Fruit fly (Drosophila melanogaster) whole organism, embryonic: ENCODE data around the gene CG43078.

Experiments
- ATbp ChIP-seq: fragments of 200-800 bp; sonication (Bioruptor generic); optimal IDR thresholded peaks from 2 replicates; lab custom pipeline; 2017; ENCODE audit warnings: missing biosample characterization, mild to moderate bottlenecking, missing genetic modification characterization, missing genetic modification reagents
- Ada2b ChIP-seq: fragments of 200-800 bp; sonication (Bioruptor generic); IDR thresholded peaks from 2 replicates; pipeline ENCODE4 v1.3.6; 2022; ENCODE audit warnings: missing biosample characterization, missing genetic modification characterization
- Awh ChIP-seq: fragments of 200-800 bp; sonication (Bioruptor generic); IDR thresholded peaks from 2 replicates; pipeline ENCODE4, ENCODE4 v1.3.6; 2022; ENCODE audit warnings: missing biosample characterization, missing genetic modification characterization
- B-H1 ChIP-seq: fragments of 200-800 bp; sonication (Bioruptor generic); IDR thresholded peaks from 3 replicates; pipeline ENCODE4 v1.3.6; 2022; ENCODE audit warnings: missing biosample characterization, missing genetic modification characterization
- CG1024 ChIP-seq: fragments of 200-800 bp; sonication (Bioruptor generic); IDR thresholded peaks from 2 replicates; pipeline ENCODE4 v1.3.6; 2022; ENCODE audit warnings: missing biosample characterization, missing genetic modification characterization
- CG10366 ChIP-seq: fragments of 200-800 bp; sonication (Bioruptor generic); IDR thresholded peaks from 2 replicates; pipeline ENCODE4 v1.3.6; 2022; ENCODE audit warnings: missing biosample characterization, missing genetic modification characterization
- CG11504 ChIP-seq: fragments of 200-800 bp; sonication (Bioruptor generic); optimal IDR thresholded peaks from 3 replicates; lab custom pipeline; 2019; ENCODE audit warnings: missing biosample characterization, mild to moderate bottlenecking, missing genetic modification characterization, moderate library complexity
- CG13296 ChIP-seq: fragments of 200-800 bp; sonication (Bioruptor generic); optimal IDR thresholded peaks from 3 replicates; lab custom pipeline; 2018; ENCODE audit warnings: missing biosample characterization, mild to moderate bottlenecking, missing genetic modification characterization
- CG14014 ChIP-seq: fragments of 200-800 bp; sonication (Bioruptor generic); IDR thresholded peaks from 2 replicates; pipeline ENCODE4 v1.3.6; 2022; ENCODE audit warnings: missing biosample characterization, missing genetic modification characterization
- CG14441 ChIP-seq: fragments of 200-800 bp; sonication (Bioruptor generic); IDR thresholded peaks from 2 replicates; pipeline ENCODE4 v1.3.6; 2022; ENCODE audit warnings: missing biosample characterization, missing genetic modification characterization
- CG14710 ChIP-seq: fragments of 200-800 bp; sonication (Bioruptor generic); optimal IDR thresholded peaks from 3 replicates; lab custom pipeline; 2019; ENCODE audit warnings: missing biosample characterization, mild to moderate bottlenecking, missing genetic modification characterization, moderate library complexity
- CG1603 ChIP-seq: fragments of 200-800 bp; sonication (Bioruptor generic); optimal IDR thresholded peaks from 2 replicates; lab custom pipeline; 2019; ENCODE audit warnings: missing biosample characterization, mild to moderate bottlenecking, missing genetic modification characterization, moderate library complexity
- CG2199 ChIP-seq: fragments of 200-800 bp; sonication (Bioruptor generic); IDR thresholded peaks from 3 replicates; pipeline ENCODE4 v1.3.6; 2022; ENCODE audit warnings: missing biosample characterization, missing genetic modification characterization
- CG3726 ChIP-seq: fragments of 200-800 bp; sonication (Bioruptor generic); IDR thresholded peaks from 3 replicates; pipeline ENCODE4, ENCODE4 v1.3.6; 2022; ENCODE audit warnings: missing biosample characterization, missing genetic modification characterization
- CG7271 ChIP-seq: fragments of 200-800 bp; sonication (Bioruptor generic); optimal IDR thresholded peaks from 2 replicates; lab custom pipeline; 2018; ENCODE audit warnings: missing biosample characterization, mild to moderate bottlenecking, missing genetic modification characterization, moderate library complexity
- CG7745 ChIP-seq: fragments of 200-800 bp; sonication (Bioruptor generic); optimal IDR thresholded peaks from 2 replicates; lab custom pipeline; 2018; ENCODE audit warnings: missing biosample characterization, mild to moderate bottlenecking, missing genetic modification characterization, moderate library complexity
- CG7786 ChIP-seq: fragments of 200-800 bp; sonication (Bioruptor generic); optimal IDR thresholded peaks from 2 replicates; lab custom pipeline; 2016; ENCODE audit warnings: missing biosample characterization, missing genetic modification characterization
- CG7839 ChIP-seq: fragments of 200-800 bp; sonication (Bioruptor generic); optimal IDR thresholded peaks from 3 replicates; lab custom pipeline; 2018; ENCODE audit warnings: missing biosample characterization, mild to moderate bottlenecking, missing genetic modification characterization, moderate library complexity
- CG7928 ChIP-seq: fragments of 200-800 bp; sonication (Bioruptor generic); optimal IDR thresholded peaks from 2 replicates; lab custom pipeline; 2017; ENCODE audit warnings: missing biosample characterization, mild to moderate bottlenecking, missing genetic modification characterization
- CG8290 ChIP-seq, 3 experiments: fragments of 200-800 bp; sonication (Bioruptor generic); optimal IDR thresholded peaks; 2 replicates each; lab custom pipeline; 2016 to 2019; ENCODE audit warnings: missing biosample characterization in 3 of 3, missing genetic modification characterization in 3 of 3, mild to moderate bottlenecking in 2 of 3, moderate library complexity in 1 of 3
- CrebB ChIP-seq: fragments of 200-800 bp; sonication (Bioruptor generic); optimal IDR thresholded peaks from 3 replicates; lab custom pipeline; 2018; ENCODE audit warnings: missing biosample characterization, mild to moderate bottlenecking, missing genetic modification characterization
- Dp ChIP-seq: fragments of 200-800 bp; sonication (Bioruptor generic); optimal IDR thresholded peaks from 2 replicates; lab custom pipeline; 2018; ENCODE audit warnings: missing biosample characterization, mild to moderate bottlenecking, missing genetic modification characterization, moderate library complexity
- Dref ChIP-seq: fragments of 200-800 bp; sonication (Bioruptor generic); IDR thresholded peaks from 2 replicates; pipeline ENCODE4 v1.3.6; 2022; ENCODE audit warnings: missing biosample characterization, missing genetic modification characterization
- Lhr ChIP-seq: fragments of 200-800 bp; sonication (Bioruptor generic); optimal IDR thresholded peaks from 3 replicates; lab custom pipeline; 2017; ENCODE audit warnings: mild to moderate bottlenecking, missing biosample characterization, missing genetic modification reagents, missing genetic modification characterization
- NK7.1 ChIP-seq: fragments of 200-800 bp; sonication (Bioruptor generic); optimal IDR thresholded peaks from 3 replicates; lab custom pipeline; 2016; ENCODE audit warnings: missing biosample characterization, missing genetic modification characterization
- Poxn ChIP-seq: fragments of 200-800 bp; sonication (Bioruptor generic); IDR thresholded peaks from 2 replicates; pipeline ENCODE4 v1.3.6; 2022; ENCODE audit warnings: missing biosample characterization, missing genetic modification characterization
- Ptx1 ChIP-seq: fragments of 200-800 bp; sonication (Bioruptor generic); IDR thresholded peaks from 2 replicates; pipeline ENCODE4 v1.3.6; 2022; ENCODE audit warnings: missing biosample characterization, missing genetic modification characterization
- Side ChIP-seq: fragments of 200-800 bp; sonication (Bioruptor generic); optimal IDR thresholded peaks from 2 replicates; lab custom pipeline; 2016; ENCODE audit warnings: missing biosample characterization, missing genetic modification characterization
- Xrp1 ChIP-seq: fragments of 200-800 bp; sonication (Bioruptor generic); IDR thresholded peaks from 2 replicates; pipeline ENCODE4 v1.3.6; 2022; ENCODE audit warnings: missing biosample characterization, missing genetic modification characterization
- abd-A ChIP-seq: fragments of 200-800 bp; sonication (Bioruptor generic); optimal IDR thresholded peaks from 3 replicates; lab custom pipeline; 2019; ENCODE audit warnings: missing biosample characterization, mild to moderate bottlenecking, missing genetic modification characterization, moderate library complexity
- al ChIP-seq: fragments of 200-800 bp; sonication (Bioruptor generic); IDR thresholded peaks from 2 replicates; pipeline ENCODE4 v1.3.6; 2022; ENCODE audit warnings: missing biosample characterization, missing genetic modification characterization
- btn ChIP-seq: fragments of 200-800 bp; sonication (Bioruptor generic); optimal IDR thresholded peaks from 2 replicates; lab custom pipeline; 2016; ENCODE audit warnings: missing biosample characterization, missing genetic modification characterization
- dan ChIP-seq: fragments of 200-800 bp; sonication (Bioruptor generic); IDR thresholded peaks from 2 replicates; pipeline ENCODE4 v1.3.6; 2022; ENCODE audit warnings: missing biosample characterization, missing genetic modification characterization
- dpn ChIP-seq, 2 experiments: fragments of 200-800 bp; sonication (Bioruptor generic); optimal IDR thresholded peaks; 3 replicates each; lab custom pipeline; 2016; ENCODE audit warnings: missing biosample characterization in 2 of 2, missing genetic modification characterization in 2 of 2
- gfzf ChIP-seq: fragments of 200-800 bp; sonication (Bioruptor generic); optimal IDR thresholded peaks from 2 replicates; lab custom pipeline; 2016; ENCODE audit warnings: missing biosample characterization, mild to moderate bottlenecking, missing genetic modification characterization, moderate library complexity
- hkb ChIP-seq, 2 experiments: fragments of 200-800 bp in 1 of 2; fragments of >200 bp in 1 of 2; sonication (Bioruptor generic) in 1 of 2; IDR thresholded peaks in 1 of 2; optimal IDR thresholded peaks in 1 of 2; 2 replicates each; pipeline versions ENCODE4 v1.3.6 to Lab custom; 2017 to 2022; ENCODE audit warnings: missing biosample characterization in 1 of 2, missing genetic modification characterization in 1 of 2
- lbe ChIP-seq: fragments of 200-800 bp; sonication (Bioruptor generic); optimal IDR thresholded peaks from 2 replicates; lab custom pipeline; 2016; ENCODE audit warnings: missing biosample characterization, mild to moderate bottlenecking, missing genetic modification characterization
- nerfin-1 ChIP-seq: fragments of 200-800 bp; sonication (Bioruptor generic); optimal IDR thresholded peaks from 3 replicates; lab custom pipeline; 2019; ENCODE audit warnings: missing biosample characterization, mild to moderate bottlenecking, missing genetic modification characterization, moderate library complexity
- nmo ChIP-seq: fragments of 200-800 bp; sonication (Bioruptor generic); optimal IDR thresholded peaks from 2 replicates; lab custom pipeline; 2018; ENCODE audit warnings: missing biosample characterization, mild to moderate bottlenecking, missing genetic modification characterization, moderate library complexity
- pb ChIP-seq: fragments of 200-800 bp; sonication (Bioruptor generic); optimal IDR thresholded peaks from 3 replicates; lab custom pipeline; 2016; ENCODE audit warnings: missing biosample characterization, missing genetic modification characterization
- ranshi ChIP-seq: fragments of 200-800 bp; sonication (Bioruptor generic); IDR thresholded peaks from 2 replicates; pipeline ENCODE4 v1.3.6; 2022; ENCODE audit warnings: missing biosample characterization, missing genetic modification characterization
- row ChIP-seq: fragments of 200-800 bp; sonication (Bioruptor generic); IDR thresholded peaks from 3 replicates; pipeline ENCODE4 v1.3.6; 2022; ENCODE audit warnings: missing biosample characterization, missing genetic modification characterization
- slp2 ChIP-seq: fragments of 200-800 bp; sonication (Bioruptor generic); optimal IDR thresholded peaks from 2 replicates; lab custom pipeline; 2016; ENCODE audit warnings: missing biosample characterization, missing genetic modification characterization
- sna ChIP-seq: fragments of 200-800 bp; sonication (Bioruptor generic); IDR thresholded peaks from 2 replicates; pipeline ENCODE4 v1.3.6; 2022; ENCODE audit warnings: missing biosample characterization, missing genetic modification characterization; ENCODE audit not compliant: partially characterized antibody
- stwl ChIP-seq: fragments of 200-800 bp; sonication (Bioruptor generic); optimal IDR thresholded peaks from 3 replicates; lab custom pipeline; 2018; ENCODE audit warnings: missing biosample characterization, mild to moderate bottlenecking, missing genetic modification characterization, moderate library complexity
- sug ChIP-seq: fragments of 200-800 bp; optimal IDR thresholded peaks from 2 replicates; lab custom pipeline; 2019; ENCODE audit warnings: missing biosample characterization, mild to moderate bottlenecking, missing genetic modification characterization, moderate library complexity
- tio ChIP-seq: fragments of 200-800 bp; sonication (Bioruptor generic); optimal IDR thresholded peaks from 2 replicates; lab custom pipeline; 2017; ENCODE audit warnings: missing biosample characterization, missing genetic modification characterization, inconsistent platforms
- vvl ChIP-seq: fragments of 200-800 bp; sonication (Bioruptor generic); IDR thresholded peaks from 2 replicates; pipeline ENCODE4 v1.3.6; 2022; ENCODE audit warnings: missing biosample characterization, missing genetic modification characterization

The CG43078 gene

DNA sequence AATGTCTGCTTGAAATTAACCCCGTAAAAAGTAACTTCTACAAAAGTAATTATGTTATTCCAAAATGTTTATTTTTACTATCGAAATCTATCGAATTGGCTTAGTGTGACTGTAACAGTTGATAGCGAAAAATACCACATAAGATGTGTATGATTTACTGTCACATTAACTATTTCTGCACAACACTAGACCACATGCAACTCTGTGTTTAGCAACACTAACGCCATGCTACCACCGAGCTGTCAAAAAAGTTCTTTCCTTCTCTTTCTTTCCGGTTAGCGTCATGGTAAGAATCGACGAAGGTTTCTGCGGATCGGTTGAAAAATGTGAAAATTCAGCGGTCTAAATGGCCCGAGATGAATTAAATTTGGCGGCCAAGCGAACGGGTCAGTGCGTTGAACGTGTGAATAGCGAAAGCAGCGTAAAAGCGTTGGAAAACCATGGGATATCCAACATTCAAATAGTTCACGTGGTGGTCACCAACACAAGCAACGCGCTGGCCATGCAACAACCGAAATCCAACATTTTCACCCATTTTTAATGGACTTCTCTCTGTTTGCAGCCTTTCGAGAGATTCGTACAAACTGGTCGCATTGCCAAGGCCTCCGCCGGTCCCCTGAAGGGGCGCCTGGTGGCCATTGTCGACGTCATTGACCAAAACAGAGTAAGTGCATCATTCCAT lies 24.3 kb downstream of the CG43078 start, which contains the start of the genes Nelf-E and RpL14 (continued):
- peak; percentile 93 for TF ChIP-seq nmo (GFP tag; lab: Kevin White, UChicago)
- TF ChIP-seq CG14710 (tag; lab: Kevin White, UChicago) = peak; percentile 96
- TF ChIP-seq lbe (GFP tag; lab: Kevin White, UChicago) = peak; percentile 90
- no peak for TF ChIP-seq hkb (optimal IDR thresholded peaks at IDR 0.05; lab: Kevin White, UChicago)
- peak; percentile 91 for TF ChIP-seq hkb (GFP tag; IDR thresholded peaks at IDR 0.05; lab: Robert Waterston, UW)
- TF ChIP-seq tio (GFP tag; lab: Kevin White, UChicago) = no peak
- peak; percentile 74 for TF ChIP-seq Ada2b
- peak; percentile 98 for TF ChIP-seq CrebB
- peak; percentile 91 for TF ChIP-seq CG7786
- TF ChIP-seq B-H1 = peak; percentile 81
- TF ChIP-seq Xrp1 = peak; percentile 82
- TF ChIP-seq Side = peak; percentile 97
- peak; percentile 94 for TF ChIP-seq ATbp (GFP tag; lab: Kevin White, UChicago)
- peak; percentile 98 for TF ChIP-seq gfzf (GFP tag; lab: Kevin White, UChicago)
- peak; percentile 31; the same call in 1 of the 2 replicates for TF ChIP-seq sna
- TF ChIP-seq Dp (GFP tag; lab: Kevin White, UChicago) = peak; percentile 64
- TF ChIP-seq CG2199 = peak; percentile 95
- TF ChIP-seq slp2 = peak; percentile 94
- peak; percentile 93 for TF ChIP-seq ranshi (GFP tag; lab: Robert Waterston, UW)
- TF ChIP-seq CG7928 = peak; percentile 76
- peak; percentile 73 for TF ChIP-seq Poxn
- peak; percentile 98 for TF ChIP-seq stwl (tag; lab: Kevin White, UChicago)
- peak; percentile 92 for TF ChIP-seq nerfin-1 (tag; lab: Kevin White, UChicago)
- peak; percentile 89 for TF ChIP-seq al (GFP tag; lab: Robert Waterston, UW)
- TF ChIP-seq dan (GFP tag; lab: Robert Waterston, UW) = no peak
- peak; percentile 89 for TF ChIP-seq Ptx1 (GFP tag; lab: Robert Waterston, UW)
- peak; percentile 96 for TF ChIP-seq vvl (GFP tag; lab: Robert Waterston, UW)
- TF ChIP-seq CG11504 (tag; lab: Kevin White, UChicago) = peak; percentile 89
- TF ChIP-seq Dref (GFP tag; lab: Robert Waterston, UW) = peak; percentile 78
- TF ChIP-seq dpn (GFP tag; optimal IDR thresholded peaks at IDR 0.05; lab: Kevin White, UChicago) = peak; percentile 87 to 97
- TF ChIP-seq sug = peak; percentile 94
- TF ChIP-seq CG1603 (tag; lab: Kevin White, UChicago) = peak; percentile 98
- peak; percentile 97 for TF ChIP-seq pb (GFP tag; lab: Kevin White, UChicago)
- peak; percentile 92 for TF ChIP-seq CG14014 (GFP tag; lab: Robert Waterston, UW)
- peak; percentile 91 for TF ChIP-seq CG7839 (tag; lab: Kevin White, UChicago)
- TF ChIP-seq CG10366 (GFP tag; lab: Robert Waterston, UW) = peak; percentile 90
- peak; percentile 93 for TF ChIP-seq CG1024
- TF ChIP-seq CG13296 (GFP tag; lab: Kevin White, UChicago) = peak; percentile 96
- TF ChIP-seq Awh (GFP tag; lab: Robert Waterston, UW) = peak; percentile 91
- TF ChIP-seq CG3726 (GFP tag; lab: Robert Waterston, UW) = peak; percentile 39; the same call in 1 of the 3 replicates
- TF ChIP-seq CG7745 (tag; lab: Kevin White, UChicago) = peak; percentile 41
- peak; percentile 96 for TF ChIP-seq NK7.1 (GFP tag; lab: Kevin White, UChicago)
- TF ChIP-seq CG7271 (tag; lab: Kevin White, UChicago) = peak; percentile 99
- peak; percentile 93 for TF ChIP-seq btn (GFP tag; lab: Kevin White, UChicago)
- TF ChIP-seq Lhr (GFP tag; lab: Kevin White, UChicago) = peak; percentile 96
- peak; percentile 68 for TF ChIP-seq row
- peak; percentile 87 for TF ChIP-seq CG14441 (GFP tag; lab: Robert Waterston, UW)
- TF ChIP-seq abd-A (tag; lab: Kevin White, UChicago) = no peak
- no peak for TF ChIP-seq CG8290 (GFP tag; optimal IDR thresholded peaks at IDR 0.05; lab: Kevin White, UChicago)
- TF ChIP-seq CG8290 (tag; optimal IDR thresholded peaks at IDR 0.05; lab: Kevin White, UChicago) = peak; percentile 89 to 99
